Fruit fly (Drosophila melanogaster): Measurements from ENCODE around the gene CG31674.

Gene CG31674

DNA sequence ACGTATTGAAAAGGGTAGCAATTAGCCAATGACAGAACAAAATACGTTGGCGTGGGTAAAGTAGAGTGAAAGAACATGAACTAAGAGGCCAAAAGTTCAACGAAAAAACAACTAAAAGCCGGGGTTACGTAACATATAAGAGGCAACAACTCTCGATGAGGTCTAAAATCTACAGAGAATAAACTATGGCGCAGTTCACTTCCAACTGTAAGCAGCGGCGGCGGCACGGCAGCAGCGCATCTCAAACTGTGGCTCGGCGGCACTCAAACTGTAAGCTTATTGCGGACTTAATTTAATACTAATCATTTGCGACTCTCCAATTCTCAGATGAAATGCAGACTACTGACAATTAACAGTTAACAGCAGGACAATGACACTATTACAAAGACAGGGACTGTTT lies 43.5 kb downstream of the CG31674 start:
- TF ChIP-seq CG15269 (tag; optimal IDR thresholded peaks at IDR 0.05) (no peak), CG6791 (GFP tag; IDR thresholded peaks at IDR 0.05; ENCODE audit: partially characterized antibody) (peak; percentile 38; the same call in 1 of the 3 replicates), CG33557 (GFP tag; optimal IDR thresholded peaks at IDR 0.05) (no peak), twi (tag; optimal IDR thresholded peaks at IDR 0.05) (no peak), eyg (GFP tag; optimal IDR thresholded peaks at IDR 0.05) (no peak), CG7839 (tag; optimal IDR thresholded peaks at IDR 0.05) (no peak), Pdp1 (GFP tag; optimal IDR thresholded peaks at IDR 0.05) (peak in 1 of 2 experiments; percentile 87), Abd-B (GFP tag; optimal IDR thresholded peaks at IDR 0.05) (no peak), CG3847 (GFP tag; IDR thresholded peaks at IDR 0.05) (no peak), CG10979 (tag; optimal IDR thresholded peaks at IDR 0.05) (no peak), CG7963 (GFP tag; IDR thresholded peaks at IDR 0.05; ENCODE audit: partially characterized antibody) (peak; percentile 26; the same call in 1 of the 3 replicates), Adf1 (GFP tag; IDR thresholded peaks at IDR 0.05) (peak; percentile 42; the same call in 1 of the 2 replicates), CG16813 (GFP tag; IDR thresholded peaks at IDR 0.05; ENCODE audit: partially characterized antibody) (peak; percentile 54; the same call in 2 of the 3 replicates), CG8290 (GFP tag; optimal IDR thresholded peaks at IDR 0.05) (no peak), CG8290 (tag; optimal IDR thresholded peaks at IDR 0.05) (peak in 1 of 2 experiments; percentile 22), cad (GFP tag; optimal IDR thresholded peaks at IDR 0.05) (peak; percentile 97), CG6175 (GFP tag; IDR thresholded peaks at IDR 0.05) (no peak), schlank (tag; optimal IDR thresholded peaks at IDR 0.05) (no peak), CG12769 (tag; optimal IDR thresholded peaks at IDR 0.05) (no peak), CG32532 (GFP tag; IDR thresholded peaks at IDR 0.05) (no peak; the same call in 1 of the 2 replicates), tgo (GFP tag; IDR thresholded peaks at IDR 0.05) (no peak), CG2199 (GFP tag; IDR thresholded peaks at IDR 0.05) (peak; percentile 68; the same call in 2 of the 3 replicates), CG32772 (GFP tag; IDR thresholded peaks at IDR 0.05) (no peak), D19A (tag; optimal IDR thresholded peaks at IDR 0.05) (no peak), zfh1 (GFP tag; IDR thresholded peaks at IDR 0.05) (0 out of 3 replicates have a peak, but pooled peaks have one; percentile 30), CG11398 (GFP tag; optimal IDR thresholded peaks at IDR 0.05) (no peak), wor (GFP tag; IDR thresholded peaks at IDR 0.05) (no peak), stc (GFP tag; IDR thresholded peaks at IDR 0.05) (no peak), Chrac-16 (GFP tag; optimal IDR thresholded peaks at IDR 0.05) (no peak), tna (GFP tag; IDR thresholded peaks at IDR 0.05; ENCODE audit: partially characterized antibody) (peak; percentile 54; the same call in 1 of the 2 replicates), seq (GFP tag; IDR thresholded peaks at IDR 0.05) (no peak), CG6654 (GFP tag; optimal IDR thresholded peaks at IDR 0.05) (peak; percentile 99), CkIIα-i1 (GFP tag; IDR thresholded peaks at IDR 0.05) (no peak), Hmr (GFP tag; optimal IDR thresholded peaks at IDR 0.05) (no peak), CG7745 (tag; optimal IDR thresholded peaks at IDR 0.05) (no peak), CG3838 (GFP tag; optimal IDR thresholded peaks at IDR 0.05) (no peak), mld (GFP tag; IDR thresholded peaks at IDR 0.05; ENCODE audit: partially characterized antibody) (0 out of 3 replicates have a peak, but pooled peaks have one; percentile 43), MTF-1 (GFP tag; optimal IDR thresholded peaks at IDR 0.05; ENCODE audit: borderline replicate concordance) (no peak), Bgb (GFP tag; IDR thresholded peaks at IDR 0.05; ENCODE audit: partially characterized antibody) (peak; percentile 39; the same call in 1 of the 2 replicates), luna (GFP tag; optimal IDR thresholded peaks at IDR 0.05) (no peak), ato (GFP tag; IDR thresholded peaks at IDR 0.05; ENCODE audit: partially characterized antibody) (peak; percentile 22; the same call in 1 of the 2 replicates), fd3F (GFP tag; optimal IDR thresholded peaks at IDR 0.05) (no peak), salm (tag; optimal IDR thresholded peaks at IDR 0.05) (no peak), CG12744 (GFP tag; optimal IDR thresholded peaks at IDR 0.05) (no peak), CG6854 (GFP tag; optimal IDR thresholded peaks at IDR 0.05) (peak; percentile 23), Med (GFP tag) (peak; percentile 6), NK7.1 (GFP tag; optimal IDR thresholded peaks at IDR 0.05) (no peak), dimm (GFP tag; IDR thresholded peaks at IDR 0.05) (no peak), CG9817 (tag; optimal IDR thresholded peaks at IDR 0.05) (no peak), CG10654 (GFP tag; optimal IDR thresholded peaks at IDR 0.05) (no peak)

Measured in whole organism, embryonic.